Fruit fly (Drosophila melanogaster): ENCODE data around the gene CG2519.

Gene CG2519

DNA sequence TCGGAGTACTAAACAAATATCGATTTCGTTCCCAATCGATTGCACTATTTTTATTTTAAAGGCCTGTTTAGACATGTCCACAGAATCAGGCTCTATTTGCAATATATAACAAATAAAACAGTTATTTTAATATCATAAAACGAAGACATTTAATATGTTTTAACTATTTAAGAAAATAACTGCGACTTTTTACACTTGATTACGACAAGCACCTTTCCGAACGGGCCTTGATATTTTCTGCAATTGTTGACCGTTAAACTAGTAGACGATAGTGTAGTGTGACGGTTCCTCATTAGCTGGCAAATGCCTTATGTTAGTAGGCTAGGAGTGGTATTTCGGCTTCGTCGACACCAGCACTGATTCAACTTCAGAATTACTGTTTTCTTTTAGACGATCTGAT is 21.0 kb upstream of the CG2519 start, which contains the start of the genes CG2931 and Rheb:
CG2931 (minus strand) TSS at position 26 of the 400 bp plus-strand sequence.
Rheb (plus strand) TSS at position 332 of the 400 bp plus-strand sequence.
- TF ChIP-seq insv (optimal IDR thresholded peaks at IDR 0.05), result no peak
- no peak for TF ChIP-seq Sin3A (optimal IDR thresholded peaks at IDR 0.05)
- no peak for TF ChIP-seq ttk (optimal IDR thresholded peaks at IDR 0.05)
- TF ChIP-seq Myc (optimal IDR thresholded peaks at IDR 0.05), result no peak
- TF ChIP-seq psq (optimal IDR thresholded peaks at IDR 0.05), result no peak
- no peak for TF ChIP-seq h (optimal IDR thresholded peaks at IDR 0.05)

DNA sequence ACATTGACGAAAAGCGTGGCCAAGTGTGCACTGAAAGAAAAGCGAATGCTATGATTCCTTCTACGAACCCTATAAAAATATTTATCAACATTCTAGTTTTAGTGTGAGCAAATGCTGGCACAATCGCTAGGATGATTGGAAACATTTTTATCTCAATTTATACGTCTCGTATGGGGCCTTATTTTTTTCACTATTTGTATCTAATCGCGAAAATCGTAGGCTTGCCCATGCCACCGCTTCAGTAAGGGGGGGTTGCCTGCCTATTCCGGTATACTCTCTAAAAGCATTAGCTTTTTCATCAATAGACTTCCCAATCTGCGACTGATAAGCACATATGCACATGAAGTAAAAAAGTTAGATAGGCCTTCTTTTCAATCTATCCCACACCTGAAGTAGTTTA is 18.0 kb upstream of the CG2519 start:
- TF ChIP-seq ttk (optimal IDR thresholded peaks at IDR 0.05), result no peak
- no peak for TF ChIP-seq psq (optimal IDR thresholded peaks at IDR 0.05)
- TF ChIP-seq insv (optimal IDR thresholded peaks at IDR 0.05), result no peak
- no peak for TF ChIP-seq Sin3A (optimal IDR thresholded peaks at IDR 0.05)
- TF ChIP-seq h (optimal IDR thresholded peaks at IDR 0.05), result no peak
- no peak for TF ChIP-seq Myc (optimal IDR thresholded peaks at IDR 0.05)

DNA sequence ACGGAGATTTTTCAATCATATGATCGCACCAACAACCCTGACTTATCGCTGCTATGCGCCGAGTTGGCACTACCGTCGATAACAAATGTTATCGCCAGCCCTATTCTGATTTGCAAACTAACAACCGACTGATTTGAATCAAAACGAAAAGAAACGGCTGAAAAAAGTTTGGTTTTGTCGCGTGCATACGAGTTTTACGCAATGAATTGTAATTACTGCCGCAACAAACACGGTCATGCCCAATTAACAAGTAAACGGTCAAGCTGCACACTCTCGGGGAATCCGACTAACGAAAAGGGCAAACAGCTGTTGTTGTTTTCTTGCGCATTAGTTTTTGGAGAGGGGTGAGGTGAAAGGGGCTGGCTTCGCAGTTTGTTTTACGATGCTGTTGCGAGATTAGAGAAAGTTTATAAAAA is 17.2 kb upstream of the CG2519 start, which contains the start of the genes CG14671 and CG12746:
CG14671 (minus strand) TSS at position 41 of the 416 bp plus-strand sequence.
CG12746 (plus strand) TSS at position 91 of the 416 bp plus-strand sequence.
- TF ChIP-seq insv (optimal IDR thresholded peaks at IDR 0.05), result no peak
- no peak for TF ChIP-seq psq (optimal IDR thresholded peaks at IDR 0.05)
- TF ChIP-seq Sin3A (optimal IDR thresholded peaks at IDR 0.05), result no peak
- no peak for TF ChIP-seq ttk (optimal IDR thresholded peaks at IDR 0.05)
- no peak for TF ChIP-seq Myc (optimal IDR thresholded peaks at IDR 0.05)
- no peak for TF ChIP-seq h (optimal IDR thresholded peaks at IDR 0.05)

DNA sequence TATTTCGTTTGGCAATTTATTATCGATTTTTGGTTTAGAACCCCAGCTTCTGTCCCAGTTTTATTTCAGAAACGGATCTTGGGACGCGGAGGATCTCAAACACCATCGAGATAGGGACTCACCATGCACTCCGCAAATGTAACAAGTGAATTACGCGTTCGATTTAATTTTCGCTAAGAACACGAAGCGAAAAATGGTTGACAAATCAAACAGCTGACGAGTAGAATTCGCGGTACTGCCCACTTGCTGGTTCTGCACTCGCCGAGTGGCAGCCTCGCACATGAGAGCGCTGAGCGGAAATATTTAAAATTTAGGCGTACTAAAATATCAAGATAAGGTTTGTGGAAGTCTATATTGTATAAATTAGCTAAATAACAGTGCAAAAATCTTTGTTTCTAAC is 15.8 kb upstream of the CG2519 start, which contains the start of gene Pi4KIIalpha:
Pi4KIIalpha (minus strand) TSS at position 233 of the 400 bp plus-strand sequence.
- TF ChIP-seq Sin3A (optimal IDR thresholded peaks at IDR 0.05) (no peak), Myc (optimal IDR thresholded peaks at IDR 0.05) (no peak), ttk (optimal IDR thresholded peaks at IDR 0.05) (no peak), psq (optimal IDR thresholded peaks at IDR 0.05) (no peak), insv (optimal IDR thresholded peaks at IDR 0.05) (no peak), h (optimal IDR thresholded peaks at IDR 0.05) (no peak)

DNA sequence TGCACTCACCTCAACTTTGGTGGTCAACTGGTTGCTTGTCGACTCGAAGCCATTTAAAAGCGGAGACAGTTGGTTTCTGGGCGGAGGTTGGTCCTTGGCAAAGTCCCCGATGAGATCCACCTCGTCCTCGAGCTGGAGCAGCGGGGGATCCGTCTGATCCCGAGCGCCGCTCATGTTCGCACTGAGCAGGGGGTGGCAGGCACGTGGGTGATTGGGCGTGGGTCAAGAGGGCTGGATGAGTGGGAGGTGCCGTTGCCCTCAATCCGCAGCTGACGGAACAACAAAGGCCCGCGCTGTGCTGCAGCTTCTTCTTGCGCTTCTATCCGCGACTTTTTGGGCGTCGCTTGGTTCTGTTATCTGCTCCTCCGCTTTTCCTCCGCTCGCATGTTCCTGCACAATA is 15.4 kb upstream of the CG2519 start:
- no peak for TF ChIP-seq ttk (optimal IDR thresholded peaks at IDR 0.05)
- no peak for TF ChIP-seq h (optimal IDR thresholded peaks at IDR 0.05)
- no peak for TF ChIP-seq Sin3A (optimal IDR thresholded peaks at IDR 0.05)
- TF ChIP-seq Myc (optimal IDR thresholded peaks at IDR 0.05), result no peak
- TF ChIP-seq psq (optimal IDR thresholded peaks at IDR 0.05), result no peak
- TF ChIP-seq insv (optimal IDR thresholded peaks at IDR 0.05), result no peak

DNA sequence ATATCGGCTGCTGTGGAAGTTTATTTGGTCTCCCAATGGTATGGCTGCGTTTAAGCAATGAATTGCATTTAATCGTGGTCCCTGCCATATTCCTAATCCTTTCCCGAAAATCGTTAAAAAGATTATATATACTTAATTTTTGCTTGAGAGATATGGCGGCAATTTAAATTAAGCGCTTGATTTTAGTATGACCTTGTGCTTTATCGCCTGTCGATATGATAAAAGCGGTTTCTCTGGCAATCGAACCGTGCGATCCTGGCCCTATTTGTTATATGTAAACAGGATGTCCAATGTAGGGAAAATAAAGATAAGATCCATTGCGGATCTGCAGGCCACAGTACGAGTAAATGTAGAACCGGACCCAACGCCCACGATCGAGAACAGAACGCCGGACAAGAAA is 7.3 kb upstream of the CG2519 start, which contains the start of gene Snm1:
Snm1 (plus strand) TSS at position 233 of the 400 bp plus-strand sequence.
- no peak for TF ChIP-seq insv (optimal IDR thresholded peaks at IDR 0.05)

DNA sequence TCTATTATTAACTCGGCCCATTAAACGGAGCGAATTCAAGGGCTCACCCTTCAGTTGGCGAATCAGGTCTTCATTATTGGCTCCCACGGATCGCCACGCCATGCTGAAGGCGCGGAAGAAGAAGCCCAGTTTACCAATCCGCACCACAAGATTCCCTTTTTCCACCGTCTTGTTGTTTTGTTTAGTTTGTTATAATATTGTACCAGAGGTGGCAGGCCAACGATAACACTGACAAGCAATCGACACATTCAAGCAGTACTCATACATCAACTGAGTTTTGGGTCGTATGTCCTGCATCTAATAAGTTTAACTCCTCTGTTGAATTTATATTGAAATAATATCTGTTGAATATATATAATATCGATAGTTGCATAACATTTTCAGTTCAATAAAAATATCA is 6.5 kb upstream of the CG2519 start, which contains the start of gene Pcmt:
Pcmt (minus strand) TSS at position 235 of the 400 bp plus-strand sequence.
- TF ChIP-seq Myc (optimal IDR thresholded peaks at IDR 0.05) (no peak), h (optimal IDR thresholded peaks at IDR 0.05) (no peak), insv (optimal IDR thresholded peaks at IDR 0.05) (no peak), psq (optimal IDR thresholded peaks at IDR 0.05) (no peak), ttk (optimal IDR thresholded peaks at IDR 0.05) (no peak), Sin3A (optimal IDR thresholded peaks at IDR 0.05) (no peak)

DNA sequence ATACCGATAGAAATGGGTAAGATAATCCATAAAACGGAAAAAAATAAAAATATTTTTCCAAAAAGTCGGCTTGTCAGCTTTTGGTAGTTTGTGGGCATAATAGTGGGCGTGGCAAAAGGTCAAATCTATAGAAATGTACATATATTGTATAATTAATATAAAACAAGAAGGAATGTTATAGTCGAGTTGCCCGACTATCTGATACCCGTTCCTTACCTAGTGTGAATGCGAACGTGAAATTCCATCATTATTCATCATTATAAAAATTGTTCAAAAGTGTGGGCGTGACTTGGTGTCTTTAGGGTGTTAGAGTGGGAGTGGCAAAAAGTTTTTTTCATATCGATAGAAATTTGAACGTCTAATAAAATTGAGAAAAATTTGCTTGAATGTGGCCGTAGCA is 4.0 kb upstream of the CG2519 start:
- no peak for TF ChIP-seq Myc (optimal IDR thresholded peaks at IDR 0.05)
- TF ChIP-seq psq (optimal IDR thresholded peaks at IDR 0.05), result no peak
- no peak for TF ChIP-seq Sin3A (optimal IDR thresholded peaks at IDR 0.05)
- no peak for TF ChIP-seq h (optimal IDR thresholded peaks at IDR 0.05)
- TF ChIP-seq insv (optimal IDR thresholded peaks at IDR 0.05), result no peak
- TF ChIP-seq ttk (optimal IDR thresholded peaks at IDR 0.05), result no peak

DNA sequence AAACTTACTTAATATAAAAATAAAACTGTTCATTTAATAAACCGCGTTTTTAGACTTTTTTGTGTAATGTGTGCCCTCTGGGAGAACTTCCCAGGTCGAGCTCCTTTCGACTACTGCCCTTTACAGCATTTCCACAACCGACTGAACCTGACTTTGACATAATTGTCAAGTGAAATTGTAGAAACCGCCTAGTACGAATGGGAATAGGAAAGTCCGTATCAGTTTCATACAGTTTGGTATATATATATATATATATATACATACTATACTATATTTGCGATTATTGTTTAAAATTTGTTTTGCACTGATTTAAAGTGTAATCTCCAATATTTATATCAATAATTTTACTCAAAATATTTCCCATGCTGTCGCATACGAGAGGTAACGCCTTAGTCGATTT is 3.5 kb upstream of the CG2519 start, which contains the start of gene mia:
mia (minus strand) TSS at position 101 of the 400 bp plus-strand sequence.
- no peak for TF ChIP-seq insv (optimal IDR thresholded peaks at IDR 0.05)
- no peak for TF ChIP-seq Myc (optimal IDR thresholded peaks at IDR 0.05)
- TF ChIP-seq psq (optimal IDR thresholded peaks at IDR 0.05), result no peak
- TF ChIP-seq h (optimal IDR thresholded peaks at IDR 0.05), result no peak
- TF ChIP-seq Sin3A (optimal IDR thresholded peaks at IDR 0.05), result no peak
- TF ChIP-seq ttk (optimal IDR thresholded peaks at IDR 0.05), result no peak

DNA sequence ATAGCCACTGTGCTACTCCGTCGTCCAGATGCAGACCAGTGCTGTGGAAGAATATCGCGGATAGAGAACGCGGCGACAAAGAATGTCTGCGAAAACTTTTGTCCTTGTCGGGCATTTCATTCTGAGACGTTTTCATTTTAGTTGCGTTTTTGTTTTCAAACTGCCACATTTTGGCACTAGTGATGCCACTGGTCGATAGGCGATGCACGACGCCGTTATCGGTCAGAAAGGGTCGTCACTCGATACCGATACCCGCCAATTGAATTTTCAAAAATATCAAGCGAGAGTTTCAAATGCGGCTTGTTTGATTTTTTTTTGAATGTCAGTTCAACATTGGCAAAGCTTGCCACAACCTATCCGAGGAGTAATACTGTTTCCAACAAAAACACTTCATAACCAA is 2.9 kb upstream of the CG2519 start:
- no peak for TF ChIP-seq Myc (optimal IDR thresholded peaks at IDR 0.05)
- no peak for TF ChIP-seq insv (optimal IDR thresholded peaks at IDR 0.05)
- TF ChIP-seq h (optimal IDR thresholded peaks at IDR 0.05), result no peak
- no peak for TF ChIP-seq ttk (optimal IDR thresholded peaks at IDR 0.05)
- no peak for TF ChIP-seq Sin3A (optimal IDR thresholded peaks at IDR 0.05)
- no peak for TF ChIP-seq psq (optimal IDR thresholded peaks at IDR 0.05)

DNA sequence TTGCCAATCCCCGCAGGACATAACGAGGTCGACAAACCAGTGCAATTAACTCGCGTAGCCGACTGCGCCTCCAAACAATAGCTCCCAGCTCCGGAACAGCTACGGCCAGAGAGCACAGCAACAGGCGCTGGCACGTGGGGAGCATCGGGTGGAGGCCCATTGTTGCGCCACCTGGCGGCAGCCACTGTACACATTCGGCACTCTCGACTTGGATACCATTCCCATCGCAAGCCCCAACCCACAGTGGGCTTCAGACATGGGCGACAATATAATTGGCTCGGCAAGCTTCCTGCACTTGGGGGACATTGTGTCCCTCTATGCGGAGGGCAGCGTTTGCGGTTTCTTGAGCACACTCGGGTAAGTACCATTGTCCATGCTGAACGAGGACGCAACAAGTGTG is 20.0 kb downstream of the CG2519 start:
- TF ChIP-seq Myc (optimal IDR thresholded peaks at IDR 0.05) (no peak), psq (optimal IDR thresholded peaks at IDR 0.05) (no peak), insv (optimal IDR thresholded peaks at IDR 0.05) (no peak), h (optimal IDR thresholded peaks at IDR 0.05) (no peak), Sin3A (optimal IDR thresholded peaks at IDR 0.05) (no peak), ttk (optimal IDR thresholded peaks at IDR 0.05) (no peak)

DNA sequence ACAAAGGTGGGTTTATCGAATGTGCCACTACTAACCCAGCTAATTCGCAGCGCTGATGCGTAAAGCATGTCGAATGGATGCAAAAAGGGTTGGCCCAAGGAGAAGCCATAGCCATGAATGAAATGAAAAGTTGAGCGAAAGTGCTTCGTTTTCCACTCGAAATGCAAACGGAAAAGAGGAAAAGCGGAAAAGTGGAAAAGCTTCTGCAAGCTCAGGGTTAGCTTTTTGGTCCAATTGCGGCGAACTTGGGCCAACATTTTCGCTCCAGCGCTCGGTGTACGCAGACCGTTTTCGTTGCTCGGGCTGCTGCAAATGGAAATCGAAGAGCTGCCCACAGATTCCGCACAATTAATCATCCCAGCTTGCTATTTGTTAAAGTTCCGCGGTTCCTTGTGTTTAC is 22.8 kb downstream of the CG2519 start:
- no peak for TF ChIP-seq Myc (optimal IDR thresholded peaks at IDR 0.05)

DNA sequence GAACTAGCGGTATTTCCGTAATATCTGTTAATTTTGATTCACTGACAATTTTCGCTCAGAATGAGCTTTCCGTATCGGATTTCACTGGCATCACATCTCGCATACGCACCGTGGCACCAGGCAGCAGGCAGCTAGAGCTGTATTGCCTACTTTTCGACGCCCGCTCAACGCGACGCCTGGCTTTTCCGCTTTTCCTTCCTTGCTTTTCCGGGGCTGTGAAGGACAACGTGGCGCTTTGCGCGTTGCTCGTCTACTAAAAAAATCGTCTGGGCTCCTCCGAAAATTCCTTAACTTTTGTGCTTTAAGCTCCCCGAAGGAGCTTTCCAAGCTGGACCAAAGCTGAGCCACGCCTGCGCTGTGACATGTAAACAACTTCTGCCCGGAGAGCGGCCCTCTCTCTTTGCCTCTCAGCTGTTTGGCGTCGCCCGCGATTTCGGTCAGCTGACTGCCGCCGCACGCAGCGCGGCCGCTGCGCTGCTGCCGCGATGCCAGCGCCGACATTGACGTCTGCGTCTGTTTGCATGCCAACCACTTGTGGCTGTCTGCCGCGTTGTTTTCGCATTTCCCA is 24.4 kb downstream of the CG2519 start, which contains the start of the genes CG43845 and Nmdar1:
CG43845 (minus strand) TSS at position 51 of the 568 bp plus-strand sequence.
Nmdar1 (minus strand) TSS at position 259 of the 568 bp plus-strand sequence.
- TF ChIP-seq psq (optimal IDR thresholded peaks at IDR 0.05) (no peak), Myc (optimal IDR thresholded peaks at IDR 0.05) (no peak), h (optimal IDR thresholded peaks at IDR 0.05) (no peak), ttk (optimal IDR thresholded peaks at IDR 0.05) (no peak), Sin3A (optimal IDR thresholded peaks at IDR 0.05) (no peak), insv (optimal IDR thresholded peaks at IDR 0.05) (no peak)
